Fruit fly (Drosophila melanogaster) whole organism, adult: Measurements from ENCODE around the gene CG31465.
A peak's percentile ranks its signal among the peaks of the same experiment; 100 is the strongest.

ENCODE experiments used
- CG11617 ChIP-seq: fragments of 200-800 bp; sonication (Bioruptor generic); optimal IDR thresholded peaks from 2 replicates; lab custom pipeline; 2017; ENCODE audit warnings: mild to moderate bottlenecking, missing biosample characterization, missing genetic modification reagents, missing genetic modification characterization
- CG12768 ChIP-seq: fragments of 200-800 bp; sonication (Bioruptor generic); optimal IDR thresholded peaks from 2 replicates; lab custom pipeline; 2017; ENCODE audit warnings: missing biosample characterization, missing genetic modification characterization, mild to moderate bottlenecking, moderate library complexity, missing genetic modification reagents
- CG14711 ChIP-seq: fragments of 200-800 bp; sonication (Bioruptor generic); optimal IDR thresholded peaks from 2 replicates; lab custom pipeline; 2018; ENCODE audit warnings: missing biosample characterization, mild to moderate bottlenecking, missing genetic modification characterization, moderate library complexity
- CG1620 ChIP-seq: fragments of 200-800 bp; sonication (Bioruptor generic); optimal IDR thresholded peaks from 2 replicates; lab custom pipeline; 2016; ENCODE audit warnings: missing biosample characterization, missing genetic modification characterization
- CG33017 ChIP-seq: fragments of 200-800 bp; sonication (Bioruptor generic); optimal IDR thresholded peaks from 2 replicates; lab custom pipeline; 2018; ENCODE audit warnings: missing biosample characterization, mild to moderate bottlenecking, missing genetic modification characterization, moderate library complexity
- CG5204 ChIP-seq: fragments of 200-800 bp; sonication (Bioruptor generic); optimal IDR thresholded peaks from 2 replicates; lab custom pipeline; 2016; ENCODE audit warnings: missing biosample characterization, missing genetic modification characterization
- CG7045 ChIP-seq: fragments of 200-800 bp; sonication (Bioruptor generic); optimal IDR thresholded peaks from 2 replicates; lab custom pipeline; 2017; ENCODE audit warnings: missing biosample characterization, mild to moderate bottlenecking, missing genetic modification characterization
- CG7101 ChIP-seq: fragments of 200-800 bp; sonication (Bioruptor generic); optimal IDR thresholded peaks from 2 replicates; lab custom pipeline; 2018; ENCODE audit warnings: missing biosample characterization, mild to moderate bottlenecking, missing genetic modification characterization, moderate library complexity
- Clk ChIP-seq: fragments of 200-800 bp; sonication (Bioruptor generic); optimal IDR thresholded peaks from 2 replicates; lab custom pipeline; 2017; ENCODE audit warnings: missing biosample characterization, missing genetic modification characterization
- Crg-1 ChIP-seq: fragments of 200-800 bp; sonication (Bioruptor generic); optimal IDR thresholded peaks from 2 replicates; lab custom pipeline; 2016; ENCODE audit warnings: missing biosample characterization, missing genetic modification characterization
- Hr96 ChIP-seq: fragments of 200-800 bp; sonication (Bioruptor generic); optimal IDR thresholded peaks from 2 replicates; lab custom pipeline; 2016; ENCODE audit warnings: missing biosample characterization, missing genetic modification characterization
- Mnt ChIP-seq: fragments of 200-800 bp; sonication (Bioruptor generic); optimal IDR thresholded peaks from 2 replicates; lab custom pipeline; 2016; ENCODE audit warnings: missing biosample characterization, mild to moderate bottlenecking, missing genetic modification characterization
- bab1 ChIP-seq: fragments of 200-800 bp; sonication (Bioruptor generic); optimal IDR thresholded peaks from 3 replicates; lab custom pipeline; 2019; ENCODE audit warnings: missing biosample characterization, mild to moderate bottlenecking, missing genetic modification characterization, moderate library complexity
- cic ChIP-seq: fragments of 200-800 bp; sonication (Bioruptor generic); optimal IDR thresholded peaks from 2 replicates; lab custom pipeline; 2017; ENCODE audit warnings: missing biosample characterization, mild to moderate bottlenecking, missing genetic modification characterization, moderate library complexity
- cnc ChIP-seq, 2 experiments: fragments of >200 bp; optimal IDR thresholded peaks; 2 replicates each; lab custom pipeline; 2017
- kay ChIP-seq: fragments of 200-800 bp; sonication (Bioruptor generic); peaks from one replicate; lab custom pipeline; 2016; ENCODE audit warnings: missing biosample characterization, missing genetic modification characterization, borderline replicate concordance
- ovo ChIP-seq: fragments of 200-800 bp; sonication (Bioruptor generic); optimal IDR thresholded peaks from 2 replicates; lab custom pipeline; 2016; ENCODE audit warnings: missing biosample characterization, missing genetic modification characterization
- pad ChIP-seq: fragments of 200-800 bp; sonication (Bioruptor generic); optimal IDR thresholded peaks from 3 replicates; lab custom pipeline; 2017; ENCODE audit warnings: missing biosample characterization, missing genetic modification characterization, mild to moderate bottlenecking, moderate library complexity, missing genetic modification reagents
- tj ChIP-seq: fragments of 200-800 bp; sonication (Bioruptor generic); optimal IDR thresholded peaks from 3 replicates; lab custom pipeline; 2017; ENCODE audit warnings: missing biosample characterization, mild to moderate bottlenecking, missing genetic modification characterization, moderate library complexity
- toe ChIP-seq: fragments of 200-800 bp; sonication (Bioruptor generic); optimal IDR thresholded peaks from 2 replicates; lab custom pipeline; 2016; ENCODE audit warnings: missing biosample characterization, missing genetic modification characterization

Gene CG31465

dm6 chr3R:21886861-21887587 is 6.4 kb downstream of the CG31465 start, which contains the start of the genes CG6678 and dnd:
Gene CG6678 (plus strand): TSS chr3R:21887029.
Gene dnd (minus strand): TSS chr3R:21887355.
- peak; percentile 18 for TF ChIP-seq CG7101 (tag; lab: Kevin White, UChicago)
- TF ChIP-seq pad (GFP tag; lab: Kevin White, UChicago): peak; percentile 26
- TF ChIP-seq Crg-1 (GFP tag; lab: Kevin White, UChicago): peak; percentile 37
- TF ChIP-seq cic (GFP tag; lab: Kevin White, UChicago): peak; percentile 55
- TF ChIP-seq kay: peak; percentile 74
- TF ChIP-seq bab1 (GFP tag; lab: Kevin White, UChicago): no peak
- TF ChIP-seq CG11617 (GFP tag; lab: Kevin White, UChicago): no peak
- peak; percentile 20 for TF ChIP-seq Mnt (GFP tag; lab: Kevin White, UChicago)
- peak; percentile 49 for TF ChIP-seq CG14711

dm6 chr3R:21887588-21888007 is 7.0 kb downstream of the CG31465 start:
- TF ChIP-seq CG14711 (peak; percentile 26), bab1 (GFP tag; lab: Kevin White, UChicago) (peak; percentile 14), ovo (GFP tag; lab: Kevin White, UChicago) (no peak), kay (peak; percentile 54), CG12768 (GFP tag; lab: Kevin White, UChicago) (peak; percentile 14), CG7101 (tag; lab: Kevin White, UChicago) (peak; percentile 24)

dm6 chr3R:21888696-21889602 is 8.3 kb downstream of the CG31465 start, which contains the start of gene CG43844:
Gene CG43844 (plus strand): TSS chr3R:21889539.
- TF ChIP-seq CG12768 (GFP tag; lab: Kevin White, UChicago) (peak; percentile 4), CG5204 (GFP tag; lab: Kevin White, UChicago) (no peak), Mnt (GFP tag; lab: Kevin White, UChicago) (no peak), tj (no peak), CG1620 (GFP tag; lab: Kevin White, UChicago) (no peak), CG7045 (no peak), bab1 (GFP tag; lab: Kevin White, UChicago) (peak; percentile 15), kay (peak; percentile 93), Crg-1 (GFP tag; lab: Kevin White, UChicago) (no peak), cnc (optimal IDR thresholded peaks at IDR 0.05; lab: Kevin White, UChicago) (no peak), CG11617 (GFP tag; lab: Kevin White, UChicago) (no peak), CG33017 (tag; lab: Kevin White, UChicago) (peak; percentile 22), Clk (no peak), ovo (GFP tag; lab: Kevin White, UChicago) (no peak), pad (GFP tag; lab: Kevin White, UChicago) (no peak), toe (GFP tag; lab: Kevin White, UChicago) (no peak), cic (GFP tag; lab: Kevin White, UChicago) (peak; percentile 40), CG14711 (no peak), CG7101 (tag; lab: Kevin White, UChicago) (no peak), Hr96 (no peak)

- TF ChIP-seq kay: peak; percentile 65
- no peak for TF ChIP-seq Clk
Measured at dm6 chr3R:21889945-21890344, 9.3 kb downstream of the CG31465 start.

dm6 chr3R:21890739-21891138 is 10.1 kb downstream of the CG31465 start:
- TF ChIP-seq CG12768 (GFP tag; lab: Kevin White, UChicago): no peak

- TF ChIP-seq CG33017 (tag; lab: Kevin White, UChicago) (no peak), kay (no peak), cic (GFP tag; lab: Kevin White, UChicago) (no peak), Clk (no peak), CG7101 (tag; lab: Kevin White, UChicago) (no peak), CG12768 (GFP tag; lab: Kevin White, UChicago) (no peak), CG14711 (no peak), pad (GFP tag; lab: Kevin White, UChicago) (no peak), tj (no peak)
Measured at dm6 chr3R:21892450-21892849, 11.8 kb downstream of the CG31465 start.

- TF ChIP-seq CG5204 (GFP tag; lab: Kevin White, UChicago) (no peak), bab1 (GFP tag; lab: Kevin White, UChicago) (no peak), CG33017 (tag; lab: Kevin White, UChicago) (no peak), cnc (optimal IDR thresholded peaks at IDR 0.05; lab: Kevin White, UChicago) (no peak), Clk (no peak), cic (GFP tag; lab: Kevin White, UChicago) (no peak), kay (no peak), Crg-1 (GFP tag; lab: Kevin White, UChicago) (no peak)
Measured at dm6 chr3R:21893929-21894328, 13.3 kb downstream of the CG31465 start.
